Worm (Caenorhabditis elegans) whole organism, L4/young adult: ENCODE measurements around the gene mrpl-16.

Experiments
- W03F9.2 ChIP-seq: fragments of 150-350 bp; optimal IDR thresholded peaks from 2 replicates; lab custom pipeline; 2014; ENCODE audit warnings: missing biosample characterization, missing genetic modification characterization
- dao-5 ChIP-seq: sonication (generic microtip); optimal IDR thresholded peaks from 2 replicates; lab custom pipeline; 2016; ENCODE audit warnings: missing genotype, missing genetic modification characterization, moderate library complexity, missing compliant biosample characterization
- him-1 ChIP-seq: sonication (generic microtip); optimal IDR thresholded peaks from 2 replicates; lab custom pipeline; 2016; ENCODE audit warnings: missing genotype, missing genetic modification reagents, missing genetic modification characterization, missing compliant biosample characterization

- TF ChIP-seq him-1 (no peak), W03F9.2 (tag; lab: Kevin White, UChicago) (no peak), dao-5 (tag; lab: Kevin White, UChicago) (no peak)
These were observed 6.4 kb upstream of the mrpl-16 start, which contains the start of gene dnj-18 for ce11 chrIII:4697819-4698218.
